Worm (Caenorhabditis elegans) whole organism, L1 larva: ENCODE data around the gene cyp-34A10.

ENCODE experiments used
- C16A3.4 ChIP-seq: fragments of 150-350 bp; optimal IDR thresholded peaks from 2 replicates; lab custom pipeline; 2014; ENCODE audit warnings: missing biosample characterization, missing genetic modification characterization
- aha-1 ChIP-seq: fragments of 150-350 bp; optimal IDR thresholded peaks from 2 replicates; lab custom pipeline; 2014; ENCODE audit warnings: missing biosample characterization, missing genetic modification characterization
- alr-1 ChIP-seq: fragments of 200-800 bp; sonication (Bioruptor generic); optimal IDR thresholded peaks from 2 replicates; lab custom pipeline; 2018; ENCODE audit warnings: borderline replicate concordance, mild to moderate bottlenecking, missing genetic modification characterization, missing compliant biosample characterization
- ama-1 ChIP-seq: fragments of 150-350 bp; optimal IDR thresholded peaks from 2 replicates; lab custom pipeline; 2014
- ceh-63 ChIP-seq: fragments of 200-800 bp; sonication (Bioruptor generic); optimal IDR thresholded peaks from 2 replicates; lab custom pipeline; 2018; ENCODE audit warnings: mild to moderate bottlenecking, missing genetic modification characterization, missing compliant biosample characterization
- ceh-8 ChIP-seq: fragments of 200-800 bp; sonication (Bioruptor generic); optimal IDR thresholded peaks from 2 replicates; lab custom pipeline; 2018; ENCODE audit warnings: mild to moderate bottlenecking, missing genetic modification characterization, moderate library complexity, missing compliant biosample characterization
- ceh-82 ChIP-seq, 3 experiments: fragments of 150-350 bp in 1 of 3; sonication (generic microtip) in 2 of 3; optimal IDR thresholded peaks; 2 replicates each; lab custom pipeline; 2014 to 2017; ENCODE audit warnings: missing biosample characterization in 3 of 3, missing genetic modification characterization in 3 of 3
- ces-1 ChIP-seq: fragments of 150-350 bp; optimal IDR thresholded peaks from 2 replicates; lab custom pipeline; 2014; ENCODE audit warnings: missing biosample characterization, missing genetic modification reagents, missing genetic modification characterization
- efl-3 ChIP-seq: fragments of 200-800 bp; sonication (Bioruptor generic); optimal IDR thresholded peaks from 2 replicates; lab custom pipeline; 2018; ENCODE audit warnings: mild to moderate bottlenecking, missing genetic modification characterization, missing compliant biosample characterization
- egl-13 ChIP-seq: sonication (generic microtip); optimal IDR thresholded peaks from 2 replicates; lab custom pipeline; 2016; ENCODE audit warnings: missing genotype, missing genetic modification reagents, missing genetic modification characterization, missing compliant biosample characterization
- fkh-4 ChIP-seq: sonication (generic microtip); optimal IDR thresholded peaks from 2 replicates; lab custom pipeline; 2016; ENCODE audit warnings: missing compliant biosample characterization, missing genetic modification characterization, borderline replicate concordance
- fkh-8 ChIP-seq: sonication (generic microtip); optimal IDR thresholded peaks from 2 replicates; lab custom pipeline; 2016; ENCODE audit warnings: mild to moderate bottlenecking, missing genetic modification characterization, missing compliant biosample characterization
- hlh-4 ChIP-seq: sonication (generic microtip); optimal IDR thresholded peaks from 2 replicates; lab custom pipeline; 2016; ENCODE audit warnings: mild to moderate bottlenecking, missing genetic modification characterization, missing compliant biosample characterization
- hpl-2 ChIP-seq: fragments of 150-350 bp; optimal IDR thresholded peaks from 2 replicates; lab custom pipeline; 2014; ENCODE audit warnings: missing biosample characterization, missing genetic modification reagents, missing genetic modification characterization
- isw-1 ChIP-seq: fragments of 200-800 bp; sonication (Bioruptor generic); IDR thresholded peaks from 2 replicates; pipeline ENCODE4 v1.3.6; 2022; ENCODE audit warnings: missing genetic modification characterization, missing compliant biosample characterization
- jun-1 ChIP-seq: fragments of 150-350 bp; optimal IDR thresholded peaks from 2 replicates; lab custom pipeline; 2014; ENCODE audit warnings: missing biosample characterization, missing genetic modification reagents, missing genetic modification characterization
- lin-14 ChIP-seq: fragments of 200-800 bp; sonication (Bioruptor generic); optimal IDR thresholded peaks from 2 replicates; lab custom pipeline; 2018; ENCODE audit warnings: mild to moderate bottlenecking, missing genetic modification characterization, moderate library complexity, missing compliant biosample characterization
- lin-15B ChIP-seq: fragments of 150-350 bp; sonication (generic microtip); optimal IDR thresholded peaks from 3 replicates; lab custom pipeline; 2014; ENCODE audit warnings: missing biosample characterization, missing genetic modification characterization
- lir-3 ChIP-seq: sonication (generic microtip); optimal IDR thresholded peaks from 2 replicates; lab custom pipeline; 2016; ENCODE audit warnings: mild to moderate bottlenecking, missing genetic modification characterization, moderate library complexity, missing compliant biosample characterization; ENCODE audit not compliant: poor library complexity
- mab-9 ChIP-seq: fragments of 200-800 bp; sonication (Bioruptor generic); IDR thresholded peaks from 2 replicates; pipeline ENCODE4 v1.3.6; 2022; ENCODE audit warnings: missing genetic modification reagents, missing genetic modification characterization, missing compliant biosample characterization
- nhr-20 ChIP-seq: sonication (generic microtip); optimal IDR thresholded peaks from 2 replicates; lab custom pipeline; 2016; ENCODE audit warnings: mild to moderate bottlenecking, missing genetic modification characterization, missing compliant biosample characterization
- nhr-84 ChIP-seq: sonication (generic microtip); optimal IDR thresholded peaks from 2 replicates; lab custom pipeline; 2017; ENCODE audit warnings: missing biosample characterization, missing genetic modification characterization
- nhr-90 ChIP-seq: sonication (generic microtip); optimal IDR thresholded peaks from 2 replicates; lab custom pipeline; 2016; ENCODE audit warnings: mild to moderate bottlenecking, missing genetic modification characterization, missing compliant biosample characterization; ENCODE audit not compliant: poor library complexity
- pax-3 ChIP-seq: fragments of 200-800 bp; sonication (Bioruptor generic); optimal IDR thresholded peaks from 2 replicates; lab custom pipeline; 2018; ENCODE audit warnings: mild to moderate bottlenecking, missing genetic modification characterization, moderate library complexity, missing compliant biosample characterization
- pqm-1 ChIP-seq: sonication (generic microtip); optimal IDR thresholded peaks from 3 replicates; lab custom pipeline; 2017; ENCODE audit warnings: missing biosample characterization, missing genetic modification characterization
- skn-1 ChIP-seq: fragments of 150-350 bp; optimal IDR thresholded peaks from 2 replicates; lab custom pipeline; 2014; ENCODE audit warnings: missing biosample characterization, missing genetic modification characterization
- snu-23 ChIP-seq: sonication (generic microtip); optimal IDR thresholded peaks from 2 replicates; lab custom pipeline; 2016; ENCODE audit warnings: missing genetic modification characterization, missing compliant biosample characterization
- swsn-7 ChIP-seq: sonication (generic microtip); optimal IDR thresholded peaks from 2 replicates; lab custom pipeline; 2016; ENCODE audit warnings: missing genetic modification characterization, missing compliant biosample characterization
- tbx-2 ChIP-seq: sonication (generic microtip); optimal IDR thresholded peaks from 2 replicates; lab custom pipeline; 2016; ENCODE audit warnings: missing genetic modification characterization, missing compliant biosample characterization
- tlp-1 ChIP-seq: fragments of 150-350 bp; optimal IDR thresholded peaks from 2 replicates; lab custom pipeline; 2014; ENCODE audit warnings: missing biosample characterization, missing genetic modification characterization
- unc-62 ChIP-seq: fragments of 150-350 bp; optimal IDR thresholded peaks from 2 replicates; lab custom pipeline; 2014; ENCODE audit warnings: missing biosample characterization, missing genetic modification reagents, missing genetic modification characterization
- unc-86 ChIP-seq: sonication (generic microtip); optimal IDR thresholded peaks from 2 replicates; lab custom pipeline; 2016; ENCODE audit warnings: missing genetic modification characterization, missing compliant biosample characterization
- ztf-4 ChIP-seq: fragments of 150-350 bp; optimal IDR thresholded peaks from 2 replicates; lab custom pipeline; 2014; ENCODE audit warnings: missing biosample characterization, missing genetic modification characterization

Gene cyp-34A10

ce11 chrV:3961235-3961634 lies 11.6 kb downstream of the cyp-34A10 start, which contains the start of gene cyp-34A6:
Gene cyp-34A6 (minus strand): TSS chrV:3961335.
- TF ChIP-seq nhr-84 (tag; lab: Kevin White, UChicago), result no peak
- TF ChIP-seq, all 84 proteins: peak for 0

ce11 chrV:3957608-3958007 lies 15.2 kb downstream of the cyp-34A10 start, which contains the start of gene cyp-34A5:
Gene cyp-34A5 (minus strand): TSS chrV:3957708.
- TF ChIP-seq nhr-20, result peak; percentile 30
- no peak for TF ChIP-seq pqm-1 (tag; lab: Kevin White, UChicago)
- no peak for TF ChIP-seq ceh-82 (tag; optimal IDR thresholded peaks at IDR 0.05; lab: Kevin White, UChicago)
- no peak for TF ChIP-seq jun-1 (tag; lab: Kevin White, UChicago)
- TF ChIP-seq skn-1 (tag; lab: Kevin White, UChicago), result no peak

ce11 chrV:3953739-3954138 lies 19.1 kb downstream of the cyp-34A10 start, which contains the start of gene str-247:
Gene str-247 (plus strand): TSS chrV:3954039.
- TF ChIP-seq tlp-1 (tag; lab: Kevin White, UChicago) (no peak), swsn-7 (no peak), isw-1 (GFP tag; lab: Robert Waterston, UW) (no peak)

ce11 chrV:3949723-3950122 lies 23.1 kb downstream of the cyp-34A10 start, which contains the start of gene dach-1:
Gene dach-1 (plus strand): TSS chrV:3950023.
- TF ChIP-seq ces-1 (GFP tag; lab: Kevin White, UChicago), result no peak
- TF ChIP-seq alr-1 (tag; lab: Kevin White, UChicago), result no peak
- TF ChIP-seq nhr-84 (tag; lab: Kevin White, UChicago), result no peak
- no peak for TF ChIP-seq unc-62 (GFP tag; lab: Kevin White, UChicago)
- no peak for TF ChIP-seq fkh-8 (tag; lab: Kevin White, UChicago)
- no peak for TF ChIP-seq ama-1 (lab: Kevin White, UChicago)
- no peak for TF ChIP-seq hlh-4 (tag; lab: Kevin White, UChicago)
- no peak for TF ChIP-seq nhr-90 (tag; lab: Kevin White, UChicago)
- no peak for TF ChIP-seq fkh-4 (tag; lab: Kevin White, UChicago)
- TF ChIP-seq egl-13, result no peak
- no peak for TF ChIP-seq pax-3 (tag; lab: Kevin White, UChicago)
- no peak for TF ChIP-seq nhr-20
- TF ChIP-seq snu-23 (GFP tag; lab: Kevin White, UChicago), result no peak
- no peak for TF ChIP-seq skn-1 (tag; lab: Kevin White, UChicago)
- TF ChIP-seq hpl-2 (GFP tag; lab: Kevin White, UChicago), result no peak
- TF ChIP-seq unc-86 (tag; lab: Kevin White, UChicago), result no peak

ce11 chrV:3945053-3945452 lies 27.7 kb downstream of the cyp-34A10 start, which contains the start of gene cyp-35B3:
Gene cyp-35B3 (plus strand): TSS chrV:3945353.
- TF ChIP-seq tbx-2 (tag; lab: Kevin White, UChicago) (no peak), nhr-84 (tag; lab: Kevin White, UChicago) (no peak), mab-9 (GFP tag; lab: Robert Waterston, UW) (no peak), C16A3.4 (tag; lab: Kevin White, UChicago) (no peak), lin-14 (GFP tag; lab: Kevin White, UChicago) (no peak), ceh-8 (GFP tag; lab: Kevin White, UChicago) (no peak), aha-1 (tag; lab: Kevin White, UChicago) (no peak), lir-3 (tag; lab: Kevin White, UChicago) (no peak), ces-1 (GFP tag; lab: Kevin White, UChicago) (no peak), ztf-4 (tag; lab: Kevin White, UChicago) (no peak), efl-3 (GFP tag; lab: Kevin White, UChicago) (no peak), ceh-63 (GFP tag; lab: Kevin White, UChicago) (no peak), lin-15B (no peak)
